Worm (Caenorhabditis elegans) whole organism, L2 larva: ENCODE measurements around the gene cdr-2.

Source experiments
- C34F6.9 ChIP-seq: fragments of 150-350 bp; optimal IDR thresholded peaks from 2 replicates; lab custom pipeline; 2014; ENCODE audit warnings: missing biosample characterization, missing genetic modification characterization
- F13H6.1 ChIP-seq: sonication (generic microtip); optimal IDR thresholded peaks from 2 replicates; lab custom pipeline; 2016; ENCODE audit warnings: missing genetic modification characterization, missing compliant biosample characterization
- R02D3.7 ChIP-seq: fragments of 150-350 bp; optimal IDR thresholded peaks from 2 replicates; lab custom pipeline; 2014; ENCODE audit warnings: missing biosample characterization, missing genetic modification characterization
- Y55F3AM.14 ChIP-seq: fragments of 200-800 bp; sonication (Bioruptor generic); optimal IDR thresholded peaks from 2 replicates; lab custom pipeline; 2018; ENCODE audit warnings: mild to moderate bottlenecking, missing genetic modification characterization, missing compliant biosample characterization
- ZK546.5 ChIP-seq: sonication (generic microtip); optimal IDR thresholded peaks from 2 replicates; lab custom pipeline; 2017; ENCODE audit warnings: missing biosample characterization, missing genetic modification characterization
- alr-1 ChIP-seq: fragments of 150-350 bp; optimal IDR thresholded peaks from 2 replicates; lab custom pipeline; 2014; ENCODE audit warnings: missing biosample characterization, missing genetic modification characterization
- ama-1 ChIP-seq: fragments of 150-350 bp; optimal IDR thresholded peaks from 2 replicates; lab custom pipeline; 2018; ENCODE audit warnings: inconsistent platforms
- blmp-1 ChIP-seq: sonication (generic microtip); optimal IDR thresholded peaks from 2 replicates; lab custom pipeline; 2017; ENCODE audit warnings: missing genetic modification characterization, mild to moderate bottlenecking, missing compliant biosample characterization, antibody characterized with exemption, moderate library complexity; ENCODE audit not compliant: insufficient read depth
- ceh-16 ChIP-seq: fragments of 150-350 bp; optimal IDR thresholded peaks from 2 replicates; lab custom pipeline; 2014; ENCODE audit warnings: missing biosample characterization, missing genetic modification characterization
- dmd-4 ChIP-seq: sonication (generic microtip); optimal IDR thresholded peaks from 2 replicates; lab custom pipeline; 2017; ENCODE audit warnings: missing biosample characterization, missing genetic modification characterization
- egl-27 ChIP-seq: sonication (generic microtip); optimal IDR thresholded peaks from 3 replicates; lab custom pipeline; 2017; ENCODE audit warnings: missing biosample characterization, missing genetic modification reagents, missing genetic modification characterization
- elt-1 ChIP-seq: fragments of 150-350 bp; optimal IDR thresholded peaks from 2 replicates; lab custom pipeline; 2014; ENCODE audit warnings: missing biosample characterization, missing genetic modification characterization
- elt-3 ChIP-seq: sonication (generic microtip); optimal IDR thresholded peaks from 2 replicates; lab custom pipeline; 2017; ENCODE audit warnings: missing biosample characterization, missing genetic modification characterization
- fos-1 ChIP-seq: fragments of 150-350 bp; optimal IDR thresholded peaks from 2 replicates; lab custom pipeline; 2014; ENCODE audit warnings: missing biosample characterization, missing genetic modification characterization
- lin-11 ChIP-seq: fragments of 150-350 bp; sonication (generic microtip); optimal IDR thresholded peaks from 2 replicates; lab custom pipeline; 2014; ENCODE audit warnings: missing biosample characterization, missing genetic modification characterization, inconsistent platforms, mixed read lengths
- lin-13 ChIP-seq: fragments of 150-350 bp; optimal IDR thresholded peaks from 2 replicates; lab custom pipeline; 2014; ENCODE audit warnings: missing biosample characterization, missing genetic modification reagents, missing genetic modification characterization
- lin-39 ChIP-seq: fragments of 150-350 bp; optimal IDR thresholded peaks from 2 replicates; lab custom pipeline; 2014; ENCODE audit warnings: missing biosample characterization, missing genetic modification reagents, missing genetic modification characterization
- mab-5 ChIP-seq: fragments of 150-350 bp; optimal IDR thresholded peaks from 2 replicates; lab custom pipeline; 2014; ENCODE audit warnings: missing biosample characterization, missing genetic modification characterization
- mbf-1 ChIP-seq: sonication (generic microtip); optimal IDR thresholded peaks from 2 replicates; lab custom pipeline; 2017; ENCODE audit warnings: missing biosample characterization, missing genetic modification characterization
- mdl-1 ChIP-seq, 2 experiments: fragments of 150-350 bp in 1 of 2; sonication (generic microtip) in 1 of 2; optimal IDR thresholded peaks; 2 replicates each; lab custom pipeline; 2017; ENCODE audit warnings: missing biosample characterization in 2 of 2, missing genetic modification characterization in 2 of 2
- nhr-11 ChIP-seq: fragments of 150-350 bp; optimal IDR thresholded peaks from 2 replicates; lab custom pipeline; 2014; ENCODE audit warnings: missing biosample characterization, missing genetic modification characterization
- nhr-12 ChIP-seq: fragments of 150-350 bp; optimal IDR thresholded peaks from 2 replicates; lab custom pipeline; 2014; ENCODE audit warnings: missing biosample characterization, missing genetic modification characterization
- nhr-129 ChIP-seq: fragments of 150-350 bp; optimal IDR thresholded peaks from 2 replicates; lab custom pipeline; 2014; ENCODE audit warnings: missing biosample characterization, missing genetic modification characterization
- nhr-21 ChIP-seq: fragments of 150-350 bp; optimal IDR thresholded peaks from 2 replicates; lab custom pipeline; 2014; ENCODE audit warnings: missing biosample characterization, missing genetic modification characterization
- nhr-23 ChIP-seq: fragments of 150-350 bp; optimal IDR thresholded peaks from 2 replicates; lab custom pipeline; 2014; ENCODE audit warnings: missing biosample characterization, missing genetic modification reagents, missing genetic modification characterization
- nhr-237 ChIP-seq: fragments of 150-350 bp; optimal IDR thresholded peaks from 2 replicates; lab custom pipeline; 2014; ENCODE audit warnings: missing biosample characterization, missing genetic modification characterization
- nhr-25 ChIP-seq: fragments of 150-350 bp; sonication (generic microtip); optimal IDR thresholded peaks from 3 replicates; lab custom pipeline; 2014; ENCODE audit warnings: missing biosample characterization, missing genetic modification characterization
- nhr-6 ChIP-seq: fragments of 150-350 bp; optimal IDR thresholded peaks from 2 replicates; lab custom pipeline; 2014; ENCODE audit warnings: missing biosample characterization, missing genetic modification characterization
- peb-1 ChIP-seq: fragments of 150-350 bp; optimal IDR thresholded peaks from 2 replicates; lab custom pipeline; 2014; ENCODE audit warnings: missing biosample characterization, missing genetic modification characterization
- skn-1 ChIP-seq: sonication (generic microtip); optimal IDR thresholded peaks from 2 replicates; lab custom pipeline; 2017; ENCODE audit warnings: missing biosample characterization, missing genetic modification characterization
- sma-3 ChIP-seq: sonication (generic microtip); optimal IDR thresholded peaks from 2 replicates; lab custom pipeline; 2016; ENCODE audit warnings: missing genetic modification reagents, missing genetic modification characterization, missing compliant biosample characterization
- sma-9 ChIP-seq, 2 experiments: fragments of 150-350 bp in 1 of 2; sonication (generic microtip) in 1 of 2; optimal IDR thresholded peaks; 2 replicates each; lab custom pipeline; 2014 to 2016; ENCODE audit warnings: missing genetic modification characterization in 2 of 2, mild to moderate bottlenecking in 1 of 2, missing biosample characterization in 1 of 2, missing compliant biosample characterization in 1 of 2, missing genetic modification reagents in 1 of 2, moderate library complexity in 1 of 2
- snpc-4 ChIP-seq: fragments of 150-350 bp; optimal IDR thresholded peaks from 2 replicates; lab custom pipeline; 2014; ENCODE audit warnings: missing biosample characterization, missing genetic modification characterization
- unc-55 ChIP-seq: fragments of 150-350 bp; sonication (generic microtip); optimal IDR thresholded peaks from 3 replicates; lab custom pipeline; 2014; ENCODE audit warnings: missing biosample characterization, missing genetic modification reagents, missing genetic modification characterization
- zag-1 ChIP-seq: fragments of 150-350 bp; optimal IDR thresholded peaks from 2 replicates; lab custom pipeline; 2014; ENCODE audit warnings: missing biosample characterization, missing genetic modification characterization
- ztf-1 ChIP-seq: fragments of 200-800 bp; sonication (Bioruptor generic); conservative IDR thresholded peaks from 2 replicates; pipeline ENCODE4 v1.3.6; 2022; ENCODE audit warnings: missing genetic modification characterization, missing compliant biosample characterization

cdr-2 gene

DNA sequence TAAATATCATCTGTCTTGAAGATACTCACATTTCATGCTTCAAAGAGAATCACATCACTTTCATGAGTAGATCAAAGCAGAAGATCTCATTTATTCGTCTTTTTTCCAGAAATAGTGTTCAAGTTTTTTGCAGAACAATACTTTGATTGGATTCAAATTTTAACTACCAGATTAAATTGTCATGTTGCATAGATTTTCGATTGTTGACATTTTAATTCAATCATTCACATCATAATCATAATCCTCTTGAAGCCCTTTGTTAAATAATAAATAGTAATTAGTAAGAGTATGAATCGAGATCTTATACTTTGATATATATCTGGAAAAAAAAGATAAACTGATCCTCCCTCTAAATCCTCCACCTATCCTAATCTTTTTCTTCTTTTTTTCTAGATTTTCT is 12.3 kb upstream of the cdr-2 start:
- TF ChIP-seq lin-39 (tag; lab: Kevin White, UChicago) = no peak
- TF ChIP-seq ama-1 = no peak
- TF ChIP-seq mdl-1 (tag; optimal IDR thresholded peaks at IDR 0.05; lab: Kevin White, UChicago) = no peak
- TF ChIP-seq F13H6.1 (tag; lab: Kevin White, UChicago) = no peak
- no peak for TF ChIP-seq lin-13 (GFP tag; lab: Kevin White, UChicago)
- no peak for TF ChIP-seq dmd-4 (tag; lab: Kevin White, UChicago)
- TF ChIP-seq ztf-1 (GFP tag; lab: Robert Waterston, UW) = no peak
- TF ChIP-seq mab-5 (tag; lab: Kevin White, UChicago) = no peak

ce11 chrV:12421360-12421759 is 5.9 kb upstream of the cdr-2 start:
- TF ChIP-seq ZK546.5 (no peak), R02D3.7 (tag; lab: Kevin White, UChicago) (no peak)

DNA sequence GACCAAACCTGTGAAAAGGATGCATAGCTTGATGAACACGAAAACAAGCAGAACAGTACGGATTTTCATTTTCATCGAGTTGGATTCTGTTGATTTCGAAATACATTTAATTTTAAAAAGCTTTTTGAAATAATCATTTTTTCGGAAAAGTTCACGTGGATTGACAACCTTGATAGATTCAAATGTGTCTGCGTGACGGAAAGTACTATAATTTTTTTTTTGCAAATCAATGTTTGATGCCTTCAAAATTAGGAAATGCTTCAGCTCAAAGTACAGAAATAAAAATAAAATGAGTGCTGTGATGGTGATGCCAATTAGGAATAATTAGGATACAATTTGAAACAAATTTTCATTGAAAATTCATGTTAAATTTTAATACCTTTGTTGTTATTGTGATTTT is 5.3 kb upstream of the cdr-2 start, which contains the start of gene C54D10.4:
Gene C54D10.4, minus strand, starts transcription at position 101 of the 400 bp plus-strand sequence.
- TF ChIP-seq mdl-1 (tag; optimal IDR thresholded peaks at IDR 0.05; lab: Kevin White, UChicago) = no peak
- no peak for TF ChIP-seq C34F6.9
- no peak for TF ChIP-seq peb-1 (tag; lab: Kevin White, UChicago)
- TF ChIP-seq alr-1 (tag; lab: Kevin White, UChicago) = no peak
- TF ChIP-seq Y55F3AM.14 = no peak
- no peak for TF ChIP-seq ama-1
- no peak for TF ChIP-seq nhr-25 (tag; lab: Kevin White, UChicago)
- TF ChIP-seq lin-39 (tag; lab: Kevin White, UChicago) = no peak
- no peak for TF ChIP-seq ceh-16 (tag; lab: Kevin White, UChicago)
- no peak for TF ChIP-seq elt-3 (tag; lab: Kevin White, UChicago)
- no peak for TF ChIP-seq R02D3.7 (tag; lab: Kevin White, UChicago)
- no peak for TF ChIP-seq mbf-1 (tag; lab: Kevin White, UChicago)
- TF ChIP-seq sma-9 (GFP tag; optimal IDR thresholded peaks at IDR 0.05; lab: Kevin White, UChicago) = no peak
- no peak for TF ChIP-seq sma-9 (tag; optimal IDR thresholded peaks at IDR 0.05; lab: Kevin White, UChicago)
- TF ChIP-seq mab-5 (tag; lab: Kevin White, UChicago) = no peak
- TF ChIP-seq nhr-11 (tag; lab: Kevin White, UChicago) = no peak

DNA sequence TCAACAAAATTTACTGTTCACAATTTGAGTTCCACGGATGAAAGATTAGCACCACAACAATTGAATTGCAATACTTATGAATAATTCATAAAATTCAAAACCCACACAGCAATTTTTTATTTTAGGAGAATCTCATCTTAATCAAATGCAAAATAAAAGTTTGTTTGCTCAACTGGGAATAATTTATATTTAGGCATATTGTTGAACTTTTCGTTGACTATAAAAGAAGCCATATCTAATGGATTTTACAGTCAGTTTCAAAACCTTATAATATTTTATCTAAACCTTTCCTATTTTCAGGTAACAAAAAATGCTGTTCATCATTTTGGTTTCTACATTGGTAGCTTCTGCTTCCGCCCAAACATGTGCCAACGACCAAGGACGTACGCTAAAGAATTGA is 2.8 kb upstream of the cdr-2 start, which contains the start of gene C54D10.3:
Gene C54D10.3, plus strand, starts transcription at position 301 of the 400 bp plus-strand sequence.
- TF ChIP-seq skn-1 (tag; lab: Kevin White, UChicago) (no peak), nhr-237 (tag; lab: Kevin White, UChicago) (no peak), nhr-129 (tag; lab: Kevin White, UChicago) (no peak), fos-1 (tag; lab: Kevin White, UChicago) (no peak), mbf-1 (tag; lab: Kevin White, UChicago) (no peak), nhr-6 (tag; lab: Kevin White, UChicago) (no peak), nhr-25 (tag; lab: Kevin White, UChicago) (no peak), ama-1 (no peak), peb-1 (tag; lab: Kevin White, UChicago) (no peak), sma-9 (GFP tag; optimal IDR thresholded peaks at IDR 0.05; lab: Kevin White, UChicago) (no peak), sma-9 (tag; optimal IDR thresholded peaks at IDR 0.05; lab: Kevin White, UChicago) (no peak), nhr-21 (tag; lab: Kevin White, UChicago) (no peak), sma-3 (GFP tag; lab: Kevin White, UChicago) (no peak), egl-27 (tag; lab: Kevin White, UChicago) (no peak), blmp-1 (tag; lab: Kevin White, UChicago) (no peak), unc-55 (GFP tag; lab: Kevin White, UChicago) (no peak)
- TF ChIP-seq, all 48 proteins: peak for 0

DNA sequence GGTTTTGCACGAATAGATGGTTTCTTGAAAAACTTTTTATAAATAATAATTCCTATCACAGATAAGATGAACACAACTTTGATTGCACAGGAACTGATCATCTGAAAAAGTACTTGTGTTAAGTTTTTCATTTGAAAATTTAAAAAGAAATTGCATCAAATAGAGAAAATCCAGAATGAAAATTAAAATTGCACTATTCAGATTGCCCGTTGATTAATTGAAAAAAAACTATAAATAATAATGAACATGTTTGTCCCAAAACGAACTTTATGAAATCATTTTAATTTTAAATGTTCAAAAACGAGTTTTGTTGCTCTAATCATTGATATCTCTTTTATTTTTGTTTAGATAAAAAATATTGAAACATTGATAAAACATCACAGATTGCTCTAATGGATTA is 1.8 kb upstream of the cdr-2 start, which contains the start of gene cdr-3:
Gene cdr-3, minus strand, starts transcription at position 101 of the 400 bp plus-strand sequence.
- TF ChIP-seq mab-5 (tag; lab: Kevin White, UChicago) (no peak), egl-27 (tag; lab: Kevin White, UChicago) (no peak), elt-1 (tag; lab: Kevin White, UChicago) (no peak), R02D3.7 (tag; lab: Kevin White, UChicago) (no peak), nhr-23 (tag; lab: Kevin White, UChicago) (no peak), alr-1 (tag; lab: Kevin White, UChicago) (no peak), peb-1 (tag; lab: Kevin White, UChicago) (no peak), nhr-237 (tag; lab: Kevin White, UChicago) (no peak), snpc-4 (tag; lab: Kevin White, UChicago) (no peak), nhr-12 (tag; lab: Kevin White, UChicago) (no peak), lin-11 (no peak), zag-1 (tag; lab: Kevin White, UChicago) (no peak), C34F6.9 (no peak), lin-13 (GFP tag; lab: Kevin White, UChicago) (no peak), ama-1 (no peak)
